Fruit fly (Drosophila melanogaster): ENCODE results near the gene stnA.

The stnA gene

DNA sequence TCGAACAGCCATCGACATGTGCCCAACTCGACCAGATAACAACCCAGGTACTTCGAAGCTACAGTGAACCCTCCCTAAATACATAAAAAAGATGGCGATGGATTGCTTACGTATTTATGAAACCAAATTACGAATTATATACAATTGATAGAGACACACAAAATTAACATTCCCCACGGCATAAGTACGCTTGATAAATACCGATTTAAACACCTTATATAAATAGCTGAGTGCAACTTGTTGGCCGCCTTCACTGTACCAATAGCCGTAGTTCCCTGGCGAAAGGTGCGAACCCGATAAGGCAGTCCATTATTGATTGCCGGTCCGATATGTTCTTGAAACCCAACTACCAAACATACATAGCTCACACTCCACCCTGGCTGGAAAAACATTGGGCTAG, 6.2 kb upstream of the stnA start:
- TF ChIP-seq br (GFP tag; optimal IDR thresholded peaks at IDR 0.05) = peak; percentile 21
- peak in 1 of 2 experiments; percentile 55 for TF ChIP-seq foxo (GFP tag; optimal IDR thresholded peaks at IDR 0.05)
- peak; percentile 34 for TF ChIP-seq ey (GFP tag; optimal IDR thresholded peaks at IDR 0.05)
- no peak for TF ChIP-seq Myc (optimal IDR thresholded peaks at IDR 0.05)
- no peak for TF ChIP-seq Rel (GFP tag; optimal IDR thresholded peaks at IDR 0.05)
- TF ChIP-seq Rel (tag; optimal IDR thresholded peaks at IDR 0.05) = no peak
- peak; percentile 51 for TF ChIP-seq h (GFP tag; optimal IDR thresholded peaks at IDR 0.05)
- TF ChIP-seq HLH106 (tag; optimal IDR thresholded peaks at IDR 0.05) = no peak
- TF ChIP-seq fru (GFP tag; optimal IDR thresholded peaks at IDR 0.05) = peak; percentile 31
- peak; percentile 44 for TF ChIP-seq OdsH (GFP tag; optimal IDR thresholded peaks at IDR 0.05)
- TF ChIP-seq jim (GFP tag; optimal IDR thresholded peaks at IDR 0.05) = no peak
- no peak for TF ChIP-seq dsf (GFP tag; optimal IDR thresholded peaks at IDR 0.05; ENCODE audit: borderline replicate concordance)
- peak; percentile 33 for TF ChIP-seq rgr (GFP tag; optimal IDR thresholded peaks at IDR 0.05)
- TF ChIP-seq Hr83 (GFP tag; optimal IDR thresholded peaks at IDR 0.05; ENCODE audit: poor library complexity, severe bottlenecking) = no peak
- no peak for TF ChIP-seq Vsx2 (GFP tag; optimal IDR thresholded peaks at IDR 0.05; ENCODE audit: partially characterized antibody)

DNA sequence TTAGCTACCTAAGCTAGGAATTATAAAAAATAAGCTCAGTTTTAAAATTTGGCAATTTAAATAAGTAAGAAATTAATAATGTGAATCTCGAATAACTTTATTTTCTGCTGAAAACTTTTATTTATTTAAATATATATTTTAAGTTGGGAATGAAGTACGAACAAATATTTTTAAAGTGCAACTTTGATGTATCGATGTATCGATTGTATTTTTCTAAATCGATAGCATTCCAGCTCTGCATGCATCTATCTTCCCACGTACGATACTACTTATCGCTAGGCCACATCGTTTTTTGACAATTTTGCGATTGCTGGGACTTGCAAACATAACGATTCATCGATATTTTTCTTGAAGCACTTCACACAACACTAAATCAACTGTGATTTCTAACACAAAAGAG, 3.0 kb upstream of the stnA start:
- no peak for TF ChIP-seq Dif (GFP tag; optimal IDR thresholded peaks at IDR 0.05; ENCODE audit: partially characterized antibody)
- TF ChIP-seq foxo (GFP tag; optimal IDR thresholded peaks at IDR 0.05) = peak in 1 of 2 experiments; percentile 30
- no peak for TF ChIP-seq Hr78 (GFP tag; optimal IDR thresholded peaks at IDR 0.05)
- TF ChIP-seq Hnf4 (GFP tag; optimal IDR thresholded peaks at IDR 0.05) = peak; percentile 18

DNA sequence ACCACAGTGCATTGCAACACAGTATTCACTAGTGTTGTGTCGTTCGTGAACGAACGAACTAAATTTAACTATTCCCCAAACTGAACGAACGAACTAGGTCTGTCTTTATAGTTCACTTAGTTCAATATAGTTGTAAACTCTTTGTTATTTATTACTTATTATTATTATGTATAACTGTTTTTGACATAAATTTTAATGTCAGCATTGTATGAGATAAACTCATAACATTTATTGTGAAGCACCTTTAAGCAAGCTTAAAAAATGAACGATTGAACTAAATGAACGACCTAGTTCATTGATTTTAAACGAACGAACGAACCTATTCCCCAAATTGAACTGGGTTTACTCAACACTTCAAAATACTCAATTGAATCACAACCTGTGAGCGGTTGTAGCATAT, 2.5 kb upstream of the stnA start:
- no peak for TF ChIP-seq sage (GFP tag; optimal IDR thresholded peaks at IDR 0.05)

DNA sequence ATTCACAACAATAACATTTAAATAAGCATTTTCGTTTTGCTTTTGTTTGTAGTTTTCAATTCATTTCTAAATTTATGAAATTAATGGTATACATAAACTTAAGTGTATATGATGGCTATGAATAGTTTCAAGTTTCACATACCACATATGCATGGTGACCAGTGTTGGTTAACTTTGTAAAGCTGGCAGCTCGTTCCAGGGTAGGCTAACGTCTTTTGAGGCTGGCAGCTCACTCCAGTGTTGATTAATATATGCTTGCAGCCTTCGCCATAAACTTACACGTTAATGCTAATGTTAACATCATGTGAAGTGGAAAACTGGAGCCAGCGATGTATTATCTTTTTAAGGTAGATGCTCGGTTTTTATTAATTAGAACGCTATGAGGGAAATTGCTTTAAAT, 22.9 kb downstream of the stnA start:
- TF ChIP-seq CG9705 (GFP tag; optimal IDR thresholded peaks at IDR 0.05) (no peak), rgr (GFP tag; optimal IDR thresholded peaks at IDR 0.05) (no peak), CG32264 (GFP tag; optimal IDR thresholded peaks at IDR 0.05) (no peak), Vsx2 (GFP tag; optimal IDR thresholded peaks at IDR 0.05; ENCODE audit: partially characterized antibody) (no peak), foxo (GFP tag; optimal IDR thresholded peaks at IDR 0.05) (no peak), Hr83 (GFP tag; optimal IDR thresholded peaks at IDR 0.05; ENCODE audit: poor library complexity, severe bottlenecking) (no peak), N (GFP tag; optimal IDR thresholded peaks at IDR 0.05) (no peak), Sp1 (GFP tag; optimal IDR thresholded peaks at IDR 0.05) (no peak), sage (GFP tag; optimal IDR thresholded peaks at IDR 0.05) (no peak), jim (GFP tag; optimal IDR thresholded peaks at IDR 0.05) (no peak), Rel (GFP tag; optimal IDR thresholded peaks at IDR 0.05) (no peak), Rel (tag; optimal IDR thresholded peaks at IDR 0.05) (no peak), dl (GFP tag; optimal IDR thresholded peaks at IDR 0.05; ENCODE audit: insufficient read depth in 1 of 2, partially characterized antibody in 2 of 2) (no peak), Mio (GFP tag; optimal IDR thresholded peaks at IDR 0.05) (no peak), dsf (GFP tag; optimal IDR thresholded peaks at IDR 0.05; ENCODE audit: borderline replicate concordance) (no peak), sv (GFP tag; optimal IDR thresholded peaks at IDR 0.05) (no peak), dmrt93B (GFP tag; optimal IDR thresholded peaks at IDR 0.05) (no peak), CrebA (GFP tag; optimal IDR thresholded peaks at IDR 0.05; ENCODE audit: borderline replicate concordance) (no peak), brk (GFP tag; optimal IDR thresholded peaks at IDR 0.05) (no peak)

DNA sequence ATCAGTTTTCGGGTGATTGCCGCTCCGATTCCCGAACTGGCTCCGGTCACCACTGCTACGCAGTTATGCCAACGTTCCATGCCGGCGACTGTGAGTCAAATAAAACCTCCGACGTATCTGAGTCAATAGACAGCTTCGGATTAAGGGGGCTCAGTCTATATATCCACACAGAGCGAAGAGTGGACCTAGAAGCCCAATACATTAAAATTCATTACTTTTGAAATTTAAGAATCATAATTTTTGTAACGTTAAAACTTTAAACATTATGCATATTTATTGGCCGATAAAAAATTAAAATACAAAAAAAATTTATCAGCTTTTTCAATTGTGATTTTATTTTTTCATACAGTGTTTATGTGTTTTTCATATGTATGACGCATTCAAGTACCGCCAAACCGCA, 42.2 kb downstream of the stnA start, which contains the start of gene CG40485:
Gene CG40485 (minus strand): TSS at position 101 of the 400 bp plus-strand sequence.
- TF ChIP-seq CG9705 (GFP tag; optimal IDR thresholded peaks at IDR 0.05) (no peak), Dfd (GFP tag; optimal IDR thresholded peaks at IDR 0.05) (no peak), tai (GFP tag; optimal IDR thresholded peaks at IDR 0.05) (no peak), rgr (GFP tag; optimal IDR thresholded peaks at IDR 0.05) (no peak), Jra (GFP tag; optimal IDR thresholded peaks at IDR 0.05) (no peak), Hnf4 (GFP tag; optimal IDR thresholded peaks at IDR 0.05) (no peak), sv (GFP tag; optimal IDR thresholded peaks at IDR 0.05) (no peak), CG32264 (GFP tag; optimal IDR thresholded peaks at IDR 0.05) (no peak), pan (optimal IDR thresholded peaks at IDR 0.05) (no peak), sage (GFP tag; optimal IDR thresholded peaks at IDR 0.05) (no peak), Myc (optimal IDR thresholded peaks at IDR 0.05) (no peak), dsf (GFP tag; optimal IDR thresholded peaks at IDR 0.05; ENCODE audit: borderline replicate concordance) (no peak), usp (GFP tag; optimal IDR thresholded peaks at IDR 0.05) (no peak), Abd-B (GFP tag; optimal IDR thresholded peaks at IDR 0.05) (no peak)

All from whole organism, wandering third instar larva.